Fruit fly (Drosophila melanogaster) whole organism, wandering third instar larva: Measurements from ENCODE around the gene cbt.
A peak's percentile ranks its signal among the peaks of the same experiment; 100 is the strongest.

Source experiments
- Abd-B ChIP-seq: fragments of >200 bp; optimal IDR thresholded peaks from 2 replicates; lab custom pipeline; 2017; ENCODE audit warnings: missing biosample characterization, missing genetic modification characterization
- CG32264 ChIP-seq: fragments of 200-800 bp; sonication (Bioruptor generic); optimal IDR thresholded peaks from 2 replicates; lab custom pipeline; 2016; ENCODE audit warnings: missing biosample characterization, missing genetic modification characterization
- CG9705 ChIP-seq: fragments of 200-800 bp; sonication (Bioruptor generic); optimal IDR thresholded peaks from 2 replicates; lab custom pipeline; 2018; ENCODE audit warnings: missing biosample characterization, mild to moderate bottlenecking, missing genetic modification characterization
- CrebA ChIP-seq: fragments of 200-800 bp; sonication (Bioruptor generic); optimal IDR thresholded peaks from 2 replicates; lab custom pipeline; 2016; ENCODE audit warnings: missing biosample characterization, mild to moderate bottlenecking, missing genetic modification characterization, borderline replicate concordance
- Dfd ChIP-seq: fragments of >200 bp; optimal IDR thresholded peaks from 2 replicates; lab custom pipeline; 2017; ENCODE audit warnings: missing biosample characterization, missing genetic modification characterization
- Dif ChIP-seq: fragments of 200-275, 200-300 bp; sonication (Bioruptor generic); optimal IDR thresholded peaks from 2 replicates; lab custom pipeline; 2018; ENCODE audit warnings: missing biosample characterization, missing genetic modification characterization; ENCODE audit not compliant: partially characterized antibody
- GATAd ChIP-seq: sonication (Bioruptor generic); optimal IDR thresholded peaks from 2 replicates; lab custom pipeline; 2016; ENCODE audit warnings: missing biosample characterization, missing genetic modification characterization
- HLH106 ChIP-seq: fragments of 200-800 bp; optimal IDR thresholded peaks from 3 replicates; lab custom pipeline; 2019; ENCODE audit warnings: missing biosample characterization, mild to moderate bottlenecking, missing genetic modification characterization, moderate library complexity
- Hnf4 ChIP-seq: fragments of 200-800 bp; sonication (Bioruptor generic); optimal IDR thresholded peaks from 2 replicates; lab custom pipeline; 2016; ENCODE audit warnings: missing biosample characterization, mild to moderate bottlenecking, missing genetic modification characterization
- Hr78 ChIP-seq: fragments of >200 bp; optimal IDR thresholded peaks from 2 replicates; lab custom pipeline; 2017; ENCODE audit warnings: missing biosample characterization, missing genetic modification characterization
- Hr83 ChIP-seq: fragments of 200-300 bp; sonication (Bioruptor generic); optimal IDR thresholded peaks from 2 replicates; lab custom pipeline; 2016; ENCODE audit warnings: missing biosample characterization, mild to moderate bottlenecking, missing genetic modification characterization, moderate library complexity; ENCODE audit not compliant: poor library complexity, severe bottlenecking
- Jra ChIP-seq: sonication (Bioruptor generic); optimal IDR thresholded peaks from 2 replicates; lab custom pipeline; 2016; ENCODE audit warnings: missing biosample characterization, missing genetic modification characterization
- Mio ChIP-seq: sonication (Bioruptor generic); optimal IDR thresholded peaks from 2 replicates; lab custom pipeline; 2016; ENCODE audit warnings: missing biosample characterization, missing genetic modification characterization
- Myc ChIP-seq: fragments of >200 bp; optimal IDR thresholded peaks from 2 replicates; lab custom pipeline; 2017
- N ChIP-seq: fragments of >200 bp; optimal IDR thresholded peaks from 2 replicates; lab custom pipeline; 2018; ENCODE audit warnings: missing biosample characterization, missing external identifiers, missing genetic modification characterization
- OdsH ChIP-seq: fragments of 200-800 bp; sonication (Bioruptor generic); optimal IDR thresholded peaks from 2 replicates; lab custom pipeline; 2016; ENCODE audit warnings: missing biosample characterization, mild to moderate bottlenecking, missing genetic modification characterization
- Rel ChIP-seq, 2 experiments: fragments of 200-800 bp; sonication (Bioruptor generic) in 1 of 2; optimal IDR thresholded peaks; 2 replicates in 1 of 2; 3 replicates in 1 of 2; lab custom pipeline; 2016 to 2019; ENCODE audit warnings: mild to moderate bottlenecking in 2 of 2, missing biosample characterization in 2 of 2, missing genetic modification characterization in 2 of 2, moderate library complexity in 1 of 2
- Sp1 ChIP-seq: fragments of 200-800 bp; sonication (Bioruptor generic); optimal IDR thresholded peaks from 3 replicates; lab custom pipeline; 2019; ENCODE audit warnings: missing biosample characterization, mild to moderate bottlenecking, missing genetic modification characterization, moderate library complexity
- Vsx2 ChIP-seq: fragments of 200-300, 225-300 bp; sonication (Bioruptor generic); optimal IDR thresholded peaks from 2 replicates; lab custom pipeline; 2018; ENCODE audit warnings: missing biosample characterization, missing genetic modification characterization; ENCODE audit not compliant: partially characterized antibody
- br ChIP-seq: fragments of 200-800 bp; sonication (Bioruptor generic); optimal IDR thresholded peaks from 2 replicates; lab custom pipeline; 2016; ENCODE audit warnings: missing biosample characterization, missing genetic modification characterization
- brk ChIP-seq: fragments of 200-800 bp; sonication (Bioruptor generic); optimal IDR thresholded peaks from 2 replicates; lab custom pipeline; 2016; ENCODE audit warnings: missing biosample characterization, mild to moderate bottlenecking, missing genetic modification characterization
- dl ChIP-seq, 2 experiments: fragments of 175-275, 200-275 bp in 1 of 2; fragments of 200-275 bp in 1 of 2; sonication (Bioruptor generic); optimal IDR thresholded peaks; lab custom pipeline; 2018; ENCODE audit warnings: mild to moderate bottlenecking in 2 of 2, missing biosample characterization in 2 of 2, missing genetic modification characterization in 2 of 2, moderate library complexity in 2 of 2; ENCODE audit not compliant: partially characterized antibody in 2 of 2, insufficient read depth in 1 of 2
- dmrt93B ChIP-seq: fragments of 200-800 bp; sonication (Bioruptor generic); optimal IDR thresholded peaks from 2 replicates; lab custom pipeline; 2018; ENCODE audit warnings: missing biosample characterization, mild to moderate bottlenecking, missing genetic modification characterization
- dsf ChIP-seq: sonication (Bioruptor generic); optimal IDR thresholded peaks from 2 replicates; lab custom pipeline; 2016; ENCODE audit warnings: missing biosample characterization, missing genetic modification characterization, borderline replicate concordance
- ey ChIP-seq: fragments of 200-800 bp; sonication (Bioruptor generic); optimal IDR thresholded peaks from 2 replicates; lab custom pipeline; 2016; ENCODE audit warnings: missing biosample characterization, missing genetic modification characterization
- foxo ChIP-seq, 2 experiments: fragments of 200-800 bp; sonication (Bioruptor generic); optimal IDR thresholded peaks; 2 replicates in 1 of 2; 3 replicates in 1 of 2; lab custom pipeline; 2016 to 2017; ENCODE audit warnings: missing biosample characterization in 2 of 2, missing genetic modification characterization in 2 of 2
- fru ChIP-seq: fragments of 200-800 bp; sonication (Bioruptor generic); optimal IDR thresholded peaks from 3 replicates; lab custom pipeline; 2016; ENCODE audit warnings: missing biosample characterization, mild to moderate bottlenecking, missing genetic modification characterization
- h ChIP-seq: fragments of 200-800 bp; sonication (Bioruptor generic); optimal IDR thresholded peaks from 3 replicates; lab custom pipeline; 2016; ENCODE audit warnings: missing biosample characterization, mild to moderate bottlenecking, missing genetic modification characterization
- jim ChIP-seq: fragments of 175-275, 200-325 bp; sonication (Bioruptor generic); optimal IDR thresholded peaks from 2 replicates; lab custom pipeline; 2016; ENCODE audit warnings: missing biosample characterization, mild to moderate bottlenecking, missing genetic modification characterization
- lola ChIP-seq: fragments of >200 bp; optimal IDR thresholded peaks from 2 replicates; lab custom pipeline; 2017; ENCODE audit warnings: missing biosample characterization, missing genetic modification characterization
- pan ChIP-seq: fragments of >200 bp; optimal IDR thresholded peaks from 2 replicates; lab custom pipeline; 2017
- psq ChIP-seq: fragments of 200-800 bp; sonication (Bioruptor generic); optimal IDR thresholded peaks from 3 replicates; lab custom pipeline; 2017; ENCODE audit warnings: missing biosample characterization, mild to moderate bottlenecking, missing genetic modification characterization, moderate library complexity
- rgr ChIP-seq: fragments of 200-800 bp; sonication (Bioruptor generic); optimal IDR thresholded peaks from 3 replicates; lab custom pipeline; 2016; ENCODE audit warnings: missing biosample characterization, mild to moderate bottlenecking, missing genetic modification characterization
- sage ChIP-seq: fragments of 200-800 bp; sonication (Bioruptor generic); optimal IDR thresholded peaks from 2 replicates; lab custom pipeline; 2016; ENCODE audit warnings: missing biosample characterization, mild to moderate bottlenecking, missing genetic modification characterization
- sv ChIP-seq: fragments of 200-800 bp; sonication (Bioruptor generic); optimal IDR thresholded peaks from 3 replicates; lab custom pipeline; 2016; ENCODE audit warnings: missing biosample characterization, missing genetic modification characterization
- tai ChIP-seq: sonication (Bioruptor generic); optimal IDR thresholded peaks from 2 replicates; lab custom pipeline; 2016; ENCODE audit warnings: missing biosample characterization, missing genetic modification characterization
- usp ChIP-seq: fragments of >200 bp; optimal IDR thresholded peaks from 2 replicates; lab custom pipeline; 2017; ENCODE audit warnings: missing biosample characterization, missing genetic modification characterization
- woc ChIP-seq: sonication (Bioruptor generic); optimal IDR thresholded peaks from 2 replicates; lab custom pipeline; 2016; ENCODE audit warnings: missing biosample characterization, mild to moderate bottlenecking, missing genetic modification characterization

Gene cbt

DNA sequence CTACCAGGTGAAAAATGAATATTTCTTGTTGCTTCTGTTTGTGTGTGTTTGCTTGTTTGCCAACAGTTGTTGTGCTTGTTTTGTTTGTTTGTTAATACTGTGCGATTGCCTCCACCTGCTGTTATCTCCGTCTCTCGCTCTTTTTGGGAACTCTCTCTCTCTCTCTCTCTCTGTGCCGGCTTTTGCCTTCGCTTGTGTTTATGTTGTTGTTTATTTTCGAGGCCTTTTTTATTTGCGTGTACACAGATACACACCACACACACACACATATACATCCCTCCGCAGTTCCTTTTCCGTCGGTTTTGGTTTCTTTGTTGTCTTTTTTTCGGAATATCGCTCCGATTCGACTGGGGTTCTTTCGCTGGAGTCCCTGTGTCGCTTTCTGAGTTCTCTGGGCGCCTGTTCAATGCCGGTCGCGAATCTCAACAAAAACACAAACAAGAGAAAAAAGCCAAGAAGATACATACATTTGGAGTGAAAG, 31.1 kb upstream of the cbt start:
- peak in 1 of 2 experiments; percentile 57 for TF ChIP-seq foxo (GFP tag; optimal IDR thresholded peaks at IDR 0.05; lab: Kevin White, UChicago)
- TF ChIP-seq sage (GFP tag; lab: Kevin White, UChicago) = peak; percentile 77
- TF ChIP-seq woc = peak; percentile 48
- TF ChIP-seq h = peak; percentile 70
- TF ChIP-seq lola (GFP tag; lab: Kevin White, UChicago) = no peak
- TF ChIP-seq dsf (GFP tag; lab: Kevin White, UChicago) = no peak
- peak; percentile 5 for TF ChIP-seq sv
- no peak for TF ChIP-seq Myc (lab: Kevin White, UChicago)
- no peak for TF ChIP-seq tai (GFP tag; lab: Kevin White, UChicago)
- peak; percentile 81 for TF ChIP-seq Hr83 (GFP tag; lab: Kevin White, UChicago)
- no peak for TF ChIP-seq CrebA (GFP tag; lab: Kevin White, UChicago)
- peak; percentile 78 for TF ChIP-seq br (GFP tag; lab: Kevin White, UChicago)
- peak; percentile 19 for TF ChIP-seq Hnf4
- peak; percentile 68 for TF ChIP-seq HLH106
- no peak for TF ChIP-seq N (GFP tag; lab: Kevin White, UChicago)
- peak; percentile 82 for TF ChIP-seq psq (GFP tag; lab: Kevin White, UChicago)
- peak; percentile 40 for TF ChIP-seq Jra (GFP tag; lab: Kevin White, UChicago)
- TF ChIP-seq pan (lab: Kevin White, UChicago) = no peak
- peak; percentile 74 for TF ChIP-seq Rel (GFP tag; optimal IDR thresholded peaks at IDR 0.05; lab: Kevin White, UChicago)
- TF ChIP-seq Rel (tag; optimal IDR thresholded peaks at IDR 0.05; lab: Kevin White, UChicago) = peak; percentile 82
- no peak for TF ChIP-seq Hr78
- TF ChIP-seq Mio = peak; percentile 17
- peak; percentile 68 for TF ChIP-seq CG9705 (GFP tag; lab: Kevin White, UChicago)
- no peak for TF ChIP-seq Abd-B (GFP tag; lab: Kevin White, UChicago)
- TF ChIP-seq jim = peak; percentile 73
- peak; percentile 86 for TF ChIP-seq Sp1
- TF ChIP-seq Vsx2 (GFP tag; lab: Kevin White, UChicago) = peak; percentile 46
- peak; percentile 69 for TF ChIP-seq fru (GFP tag; lab: Kevin White, UChicago)
- TF ChIP-seq ey (GFP tag; lab: Kevin White, UChicago) = no peak
- peak; percentile 35 for TF ChIP-seq brk (GFP tag; lab: Kevin White, UChicago)
- TF ChIP-seq usp = no peak
- TF ChIP-seq OdsH (GFP tag; lab: Kevin White, UChicago) = peak; percentile 73
- TF ChIP-seq GATAd (GFP tag; lab: Kevin White, UChicago) = no peak
- TF ChIP-seq dl (GFP tag; optimal IDR thresholded peaks at IDR 0.05; lab: Kevin White, UChicago; ENCODE audit: insufficient read depth in 1 of 2, partially characterized antibody in 2 of 2) = peak; percentile 19 to 72
- peak; percentile 69 for TF ChIP-seq dmrt93B (GFP tag; lab: Kevin White, UChicago)
- peak; percentile 65 for TF ChIP-seq rgr (GFP tag; lab: Kevin White, UChicago)
- TF ChIP-seq CG32264 (GFP tag; lab: Kevin White, UChicago) = peak; percentile 40
- TF ChIP-seq Dif (GFP tag; lab: Kevin White, UChicago) = peak; percentile 50
- TF ChIP-seq Dfd (GFP tag; lab: Kevin White, UChicago) = no peak

DNA sequence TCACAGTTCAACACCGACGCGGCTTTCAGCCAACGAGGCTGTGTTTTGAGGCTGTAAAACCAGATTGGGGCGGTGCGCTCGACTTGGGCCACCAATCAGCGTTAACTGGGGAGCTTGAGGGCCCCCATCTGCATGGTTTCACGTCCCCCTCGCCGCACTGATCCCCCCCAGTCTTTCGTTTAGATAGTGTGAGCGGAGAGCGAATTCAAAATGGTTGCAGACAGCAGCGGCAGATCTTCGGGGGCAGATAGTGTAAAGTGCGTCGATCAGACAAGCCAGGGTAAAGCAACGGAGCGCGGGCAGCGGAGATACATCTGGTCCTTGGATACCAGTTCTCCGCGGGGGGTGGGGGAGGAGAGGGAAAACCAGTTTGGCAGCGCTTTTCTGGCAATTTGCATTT, 27.7 kb upstream of the cbt start:
- no peak for TF ChIP-seq Hnf4
- peak; percentile 31 for TF ChIP-seq psq (GFP tag; lab: Kevin White, UChicago)
- peak in 1 of 2 experiments; percentile 20 for TF ChIP-seq dl (GFP tag; optimal IDR thresholded peaks at IDR 0.05; lab: Kevin White, UChicago; ENCODE audit: insufficient read depth in 1 of 2, partially characterized antibody in 2 of 2)
- TF ChIP-seq Dif (GFP tag; lab: Kevin White, UChicago) = peak; percentile 44
- TF ChIP-seq Rel (GFP tag; optimal IDR thresholded peaks at IDR 0.05; lab: Kevin White, UChicago) = no peak
- TF ChIP-seq Rel (tag; optimal IDR thresholded peaks at IDR 0.05; lab: Kevin White, UChicago) = no peak
- TF ChIP-seq Vsx2 (GFP tag; lab: Kevin White, UChicago) = peak; percentile 45
